Fruit fly (Drosophila melanogaster) whole organism, embryonic: ENCODE measurements around the gene Tet.
A peak's percentile ranks its signal among the peaks of the same experiment; 100 is the strongest.

Experiments
- Asciz ChIP-seq: fragments of 200-800 bp; sonication (Bioruptor generic); optimal IDR thresholded peaks from 2 replicates; lab custom pipeline; 2017; ENCODE audit warnings: missing biosample characterization, mild to moderate bottlenecking, missing genetic modification characterization, missing genetic modification reagents
- Bdp1 ChIP-seq: fragments of 200-800 bp; sonication (Bioruptor generic); optimal IDR thresholded peaks from 3 replicates; lab custom pipeline; 2016; ENCODE audit warnings: missing biosample characterization, missing genetic modification characterization
- Bgb ChIP-seq: fragments of 200-800 bp; sonication (Bioruptor generic); IDR thresholded peaks from 2 replicates; pipeline ENCODE4 v1.3.6; 2022; ENCODE audit warnings: missing biosample characterization, missing genetic modification characterization; ENCODE audit not compliant: partially characterized antibody
- CG10209 ChIP-seq: fragments of 200-800 bp; sonication (Bioruptor generic); optimal IDR thresholded peaks from 3 replicates; lab custom pipeline; 2017; ENCODE audit warnings: missing biosample characterization, mild to moderate bottlenecking, missing genetic modification characterization, missing genetic modification reagents
- CG10431 ChIP-seq: fragments of 200-800 bp; sonication (Bioruptor generic); optimal IDR thresholded peaks from 3 replicates; lab custom pipeline; 2018; ENCODE audit warnings: missing biosample characterization, mild to moderate bottlenecking, missing genetic modification characterization
- CG12299 ChIP-seq: fragments of 200-800 bp; sonication (Bioruptor generic); optimal IDR thresholded peaks from 2 replicates; lab custom pipeline; 2018; ENCODE audit warnings: missing biosample characterization, mild to moderate bottlenecking, missing genetic modification characterization
- CG13123 ChIP-seq: fragments of 200-800 bp; sonication (Bioruptor generic); optimal IDR thresholded peaks from 2 replicates; lab custom pipeline; 2016; ENCODE audit warnings: missing biosample characterization, missing genetic modification characterization
- CG15479 ChIP-seq: fragments of 200-800 bp; sonication (Bioruptor generic); optimal IDR thresholded peaks from 3 replicates; lab custom pipeline; 2019; ENCODE audit warnings: missing biosample characterization, mild to moderate bottlenecking, missing genetic modification characterization, moderate library complexity
- CG17568 ChIP-seq: fragments of 200-800 bp; sonication (Bioruptor generic); optimal IDR thresholded peaks from 2 replicates; lab custom pipeline; 2018; ENCODE audit warnings: missing biosample characterization, mild to moderate bottlenecking, missing genetic modification characterization, moderate library complexity
- CG18619 ChIP-seq: fragments of 200-800 bp; sonication (Bioruptor generic); optimal IDR thresholded peaks from 3 replicates; lab custom pipeline; 2017; ENCODE audit warnings: missing biosample characterization, mild to moderate bottlenecking, missing genetic modification characterization
- CG2875 ChIP-seq: fragments of 200-800 bp; sonication (Bioruptor generic); optimal IDR thresholded peaks from 2 replicates; lab custom pipeline; 2017; ENCODE audit warnings: missing biosample characterization, mild to moderate bottlenecking, missing genetic modification characterization, missing genetic modification reagents
- CG31224 ChIP-seq: fragments of 200-800 bp; sonication (Bioruptor generic); IDR thresholded peaks from 2 replicates; pipeline ENCODE4 v1.3.6; 2022; ENCODE audit warnings: missing biosample characterization, missing genetic modification characterization
- CG9797 ChIP-seq: fragments of 200-800 bp; sonication (Bioruptor generic); optimal IDR thresholded peaks from 3 replicates; lab custom pipeline; 2018; ENCODE audit warnings: missing biosample characterization, mild to moderate bottlenecking, missing genetic modification characterization
- Dbx ChIP-seq: fragments of 200-800 bp; sonication (Bioruptor generic); IDR thresholded peaks from 3 replicates; pipeline ENCODE4 v1.3.6; 2022; ENCODE audit warnings: missing biosample characterization, missing genetic modification characterization
- Deaf1 ChIP-seq: fragments of 200-800 bp; optimal IDR thresholded peaks from 3 replicates; lab custom pipeline; 2019; ENCODE audit warnings: missing biosample characterization, mild to moderate bottlenecking, missing genetic modification characterization, moderate library complexity
- Doc3 ChIP-seq: fragments of 200-800 bp; sonication (Bioruptor generic); IDR thresholded peaks from 3 replicates; pipeline ENCODE4 v1.3.6; 2022; ENCODE audit warnings: missing biosample characterization, missing genetic modification characterization; ENCODE audit not compliant: partially characterized antibody
- ERR ChIP-seq: fragments of 200-800 bp; sonication (Bioruptor generic); optimal IDR thresholded peaks from 2 replicates; lab custom pipeline; 2016; ENCODE audit warnings: missing biosample characterization, missing genetic modification characterization
- Eip74EF ChIP-seq, 2 experiments: fragments of 200-800 bp in 1 of 2; fragments of >200 bp in 1 of 2; sonication (Bioruptor generic) in 1 of 2; optimal IDR thresholded peaks; 2 replicates each; lab custom pipeline; 2017 to 2019; ENCODE audit warnings: missing biosample characterization in 2 of 2, missing genetic modification characterization in 2 of 2, mild to moderate bottlenecking in 1 of 2, moderate library complexity in 1 of 2
- MTF-1 ChIP-seq: fragments of 200-800 bp; sonication (Bioruptor generic); optimal IDR thresholded peaks from 2 replicates; lab custom pipeline; 2018; ENCODE audit warnings: missing biosample characterization, mild to moderate bottlenecking, missing genetic modification characterization, borderline replicate concordance
- Mes4 ChIP-seq: fragments of 200-800 bp; sonication (Bioruptor generic); optimal IDR thresholded peaks from 2 replicates; lab custom pipeline; 2016; ENCODE audit warnings: missing biosample characterization, missing genetic modification characterization
- PHDP ChIP-seq: fragments of 200-800 bp; sonication (Bioruptor generic); optimal IDR thresholded peaks from 3 replicates; lab custom pipeline; 2018; ENCODE audit warnings: missing biosample characterization, mild to moderate bottlenecking, missing genetic modification characterization, moderate library complexity
- Side ChIP-seq: fragments of 200-800 bp; sonication (Bioruptor generic); optimal IDR thresholded peaks from 2 replicates; lab custom pipeline; 2016; ENCODE audit warnings: missing biosample characterization, missing genetic modification characterization
- Spps ChIP-seq: fragments of 200-800 bp; sonication (Bioruptor generic); optimal IDR thresholded peaks from 2 replicates; lab custom pipeline; 2018; ENCODE audit warnings: missing biosample characterization, mild to moderate bottlenecking, missing genetic modification characterization
- ac ChIP-seq: fragments of 200-800 bp; sonication (Bioruptor generic); optimal IDR thresholded peaks from 3 replicates; lab custom pipeline; 2017; ENCODE audit warnings: missing biosample characterization, mild to moderate bottlenecking, missing genetic modification characterization
- az2 ChIP-seq: fragments of 200-800 bp; sonication (Bioruptor generic); optimal IDR thresholded peaks from 3 replicates; lab custom pipeline; 2016; ENCODE audit warnings: missing biosample characterization, missing genetic modification characterization
- cad ChIP-seq: fragments of >200 bp; optimal IDR thresholded peaks from 2 replicates; lab custom pipeline; 2017; ENCODE audit warnings: missing biosample characterization, missing genetic modification characterization
- caup ChIP-seq: fragments of 200-800 bp; sonication (Bioruptor generic); optimal IDR thresholded peaks from 3 replicates; lab custom pipeline; 2017; ENCODE audit warnings: missing biosample characterization, mild to moderate bottlenecking, missing genetic modification characterization, moderate library complexity; ENCODE audit not compliant: severe bottlenecking
- crc ChIP-seq: fragments of 200-800 bp; sonication (Bioruptor generic); optimal IDR thresholded peaks from 2 replicates; lab custom pipeline; 2016; ENCODE audit warnings: missing biosample characterization, missing genetic modification characterization
- eyg ChIP-seq: fragments of 200-800 bp; sonication (Bioruptor generic); optimal IDR thresholded peaks from 3 replicates; lab custom pipeline; 2016; ENCODE audit warnings: missing biosample characterization, missing genetic modification characterization
- fd102C ChIP-seq: fragments of 200-800 bp; sonication (Bioruptor generic); optimal IDR thresholded peaks from 2 replicates; lab custom pipeline; 2018; ENCODE audit warnings: missing biosample characterization, mild to moderate bottlenecking, missing genetic modification characterization, moderate library complexity
- ftz-f1 ChIP-seq: fragments of 200-800 bp; sonication (Bioruptor generic); optimal IDR thresholded peaks from 2 replicates; lab custom pipeline; 2016; ENCODE audit warnings: missing biosample characterization, missing genetic modification characterization
- gfzf ChIP-seq: fragments of 200-800 bp; sonication (Bioruptor generic); optimal IDR thresholded peaks from 2 replicates; lab custom pipeline; 2016; ENCODE audit warnings: missing biosample characterization, mild to moderate bottlenecking, missing genetic modification characterization, moderate library complexity
- jigr1 ChIP-seq: fragments of 200-800 bp; sonication (Bioruptor generic); IDR thresholded peaks from 3 replicates; pipeline ENCODE4 v1.3.6; 2022; ENCODE audit warnings: missing biosample characterization, missing genetic modification characterization
- kay ChIP-seq: fragments of 200-800 bp; sonication (Bioruptor generic); optimal IDR thresholded peaks from 2 replicates; lab custom pipeline; 2016; ENCODE audit warnings: missing biosample characterization, missing genetic modification characterization
- lbe ChIP-seq: fragments of 200-800 bp; sonication (Bioruptor generic); optimal IDR thresholded peaks from 2 replicates; lab custom pipeline; 2016; ENCODE audit warnings: missing biosample characterization, mild to moderate bottlenecking, missing genetic modification characterization
- lilli ChIP-seq: fragments of 200-800 bp; sonication (Bioruptor generic); optimal IDR thresholded peaks from 3 replicates; lab custom pipeline; 2016; ENCODE audit warnings: missing biosample characterization, missing genetic modification characterization
- mirr ChIP-seq: fragments of 200-800 bp; sonication (Bioruptor generic); optimal IDR thresholded peaks from 3 replicates; lab custom pipeline; 2018; ENCODE audit warnings: missing biosample characterization, mild to moderate bottlenecking, missing genetic modification characterization
- onecut ChIP-seq: fragments of 200-800 bp; sonication (Bioruptor generic); IDR thresholded peaks from 2 replicates; pipeline ENCODE4 v1.3.6; 2022; ENCODE audit warnings: missing biosample characterization, missing genetic modification characterization
- pros ChIP-seq: fragments of 200-800 bp; sonication (Bioruptor generic); optimal IDR thresholded peaks from 3 replicates; lab custom pipeline; 2019; ENCODE audit warnings: missing biosample characterization, mild to moderate bottlenecking, missing genetic modification characterization, moderate library complexity
- ranshi ChIP-seq: fragments of 200-800 bp; sonication (Bioruptor generic); IDR thresholded peaks from 2 replicates; pipeline ENCODE4 v1.3.6; 2022; ENCODE audit warnings: missing biosample characterization, missing genetic modification characterization
- repo ChIP-seq: fragments of 200-800 bp; sonication (Bioruptor generic); optimal IDR thresholded peaks from 2 replicates; lab custom pipeline; 2016; ENCODE audit warnings: missing biosample characterization, missing genetic modification characterization
- seq ChIP-seq: fragments of 200-800 bp; sonication (Bioruptor generic); IDR thresholded peaks from 2 replicates; pipeline ENCODE4 v1.3.6; 2022; ENCODE audit warnings: missing biosample characterization, missing genetic modification characterization
- slou ChIP-seq: fragments of 200-800 bp; sonication (Bioruptor generic); optimal IDR thresholded peaks from 3 replicates; lab custom pipeline; 2016; ENCODE audit warnings: missing biosample characterization, missing genetic modification characterization
- sob ChIP-seq: fragments of 200-800 bp; sonication (Bioruptor generic); IDR thresholded peaks from 2 replicates; pipeline ENCODE4 v1.3.6; 2022; ENCODE audit warnings: missing biosample characterization, missing genetic modification characterization
- stc ChIP-seq: fragments of 200-800 bp; sonication (Bioruptor generic); IDR thresholded peaks from 2 replicates; pipeline ENCODE4 v1.3.6; 2022; ENCODE audit warnings: missing biosample characterization, missing genetic modification characterization
- sug ChIP-seq: fragments of 200-800 bp; optimal IDR thresholded peaks from 2 replicates; lab custom pipeline; 2019; ENCODE audit warnings: missing biosample characterization, mild to moderate bottlenecking, missing genetic modification characterization, moderate library complexity
- tll ChIP-seq, 2 experiments: fragments of 200-800 bp in 1 of 2; fragments of >200 bp in 1 of 2; sonication (Bioruptor generic) in 1 of 2; optimal IDR thresholded peaks; 2 replicates each; lab custom pipeline; 2017 to 2019; ENCODE audit warnings: missing biosample characterization in 2 of 2, missing genetic modification characterization in 2 of 2, mild to moderate bottlenecking in 1 of 2, moderate library complexity in 1 of 2
- tup ChIP-seq: fragments of 200-800 bp; sonication (Bioruptor generic); optimal IDR thresholded peaks from 2 replicates; lab custom pipeline; 2016; ENCODE audit warnings: missing biosample characterization, mild to moderate bottlenecking, missing genetic modification characterization, moderate library complexity
- twi ChIP-seq: fragments of 200-800 bp; optimal IDR thresholded peaks from 2 replicates; lab custom pipeline; 2019; ENCODE audit warnings: missing biosample characterization, mild to moderate bottlenecking, missing genetic modification characterization, moderate library complexity
- vvl ChIP-seq: fragments of 200-800 bp; sonication (Bioruptor generic); IDR thresholded peaks from 2 replicates; pipeline ENCODE4 v1.3.6; 2022; ENCODE audit warnings: missing biosample characterization, missing genetic modification characterization
- zfh2 ChIP-seq: fragments of 200-800 bp; sonication (Bioruptor generic); optimal IDR thresholded peaks from 2 replicates; lab custom pipeline; 2016; ENCODE audit warnings: missing biosample characterization, missing genetic modification characterization

Tet gene

DNA sequence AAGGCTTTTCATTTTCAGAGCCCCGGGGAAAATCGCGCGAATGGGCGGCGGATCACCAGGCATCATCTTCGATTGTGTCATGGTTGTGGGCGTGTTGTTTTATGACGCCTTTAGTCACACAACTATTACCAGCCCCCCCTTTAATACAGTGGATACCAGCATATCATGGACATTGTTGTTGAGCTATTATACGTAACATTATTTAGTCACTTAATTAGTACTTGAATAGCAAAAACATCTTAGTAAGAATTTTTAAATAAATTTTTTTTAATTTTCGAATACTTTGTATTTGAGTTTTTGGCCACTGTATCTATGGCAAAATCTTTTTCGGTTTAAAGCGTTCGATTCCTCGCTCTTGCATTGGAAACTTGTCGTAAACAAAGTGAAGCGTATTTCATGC lies 115.2 kb downstream of the Tet start (continued):
- TF ChIP-seq caup (GFP tag; lab: Kevin White, UChicago), result no peak
- no peak for TF ChIP-seq Mes4 (GFP tag; lab: Kevin White, UChicago)
- TF ChIP-seq Doc3 (GFP tag; lab: Robert Waterston, UW), result no peak
- TF ChIP-seq stc (GFP tag; lab: Robert Waterston, UW), result peak; percentile 44; the same call in 1 of the 2 replicates
- TF ChIP-seq Eip74EF (GFP tag; optimal IDR thresholded peaks at IDR 0.05; lab: Kevin White, UChicago), result no peak
- TF ChIP-seq CG10431, result no peak
- TF ChIP-seq mirr (GFP tag; lab: Kevin White, UChicago), result no peak
- no peak for TF ChIP-seq fd102C (GFP tag; lab: Kevin White, UChicago)
- no peak for TF ChIP-seq ac (GFP tag; lab: Kevin White, UChicago)
- no peak for TF ChIP-seq sug
- TF ChIP-seq CG18619 (GFP tag; lab: Kevin White, UChicago), result no peak
- TF ChIP-seq az2 (GFP tag; lab: Kevin White, UChicago), result no peak
- TF ChIP-seq Spps (tag; lab: Kevin White, UChicago), result no peak
- no peak for TF ChIP-seq eyg
- TF ChIP-seq PHDP, result no peak
- no peak for TF ChIP-seq CG13123 (GFP tag; lab: Kevin White, UChicago)
- TF ChIP-seq Asciz (GFP tag; lab: Kevin White, UChicago), result no peak
- no peak for TF ChIP-seq crc
- TF ChIP-seq vvl (GFP tag; lab: Robert Waterston, UW), result peak; percentile 63
- no peak for TF ChIP-seq slou (GFP tag; lab: Kevin White, UChicago)
- no peak for TF ChIP-seq Side (GFP tag; lab: Kevin White, UChicago)
- TF ChIP-seq CG31224, result peak; percentile 43; the same call in 1 of the 2 replicates
- no peak for TF ChIP-seq CG10209 (GFP tag; lab: Kevin White, UChicago)
- 0 out of 2 replicates have a peak, but pooled peaks have one; percentile 28 for TF ChIP-seq ranshi
- TF ChIP-seq Dbx (GFP tag; lab: Robert Waterston, UW), result no peak
- no peak for TF ChIP-seq lbe (GFP tag; lab: Kevin White, UChicago)
- TF ChIP-seq Bgb (GFP tag; lab: Robert Waterston, UW), result no peak
- TF ChIP-seq onecut (GFP tag; lab: Robert Waterston, UW), result no peak
- TF ChIP-seq MTF-1 (GFP tag; lab: Kevin White, UChicago), result no peak
- no peak for TF ChIP-seq repo (GFP tag; lab: Kevin White, UChicago)
- TF ChIP-seq jigr1 (GFP tag; lab: Robert Waterston, UW), result no peak
- no peak for TF ChIP-seq lilli (GFP tag; lab: Kevin White, UChicago)
- no peak for TF ChIP-seq tup (GFP tag; lab: Kevin White, UChicago)
- TF ChIP-seq ERR, result no peak
- TF ChIP-seq CG15479 (GFP tag; lab: Kevin White, UChicago), result no peak
- no peak for TF ChIP-seq CG9797 (GFP tag; lab: Kevin White, UChicago)
- TF ChIP-seq CG12299, result no peak
- TF ChIP-seq Deaf1 (tag; lab: Kevin White, UChicago), result no peak
- TF ChIP-seq pros (GFP tag; lab: Kevin White, UChicago), result no peak
- no peak for TF ChIP-seq tll (GFP tag; optimal IDR thresholded peaks at IDR 0.05; lab: Kevin White, UChicago)
- no peak for TF ChIP-seq kay (GFP tag; lab: Kevin White, UChicago)
- no peak for TF ChIP-seq CG2875 (GFP tag; lab: Kevin White, UChicago)
- TF ChIP-seq sob (GFP tag; lab: Robert Waterston, UW), result peak; percentile 31; the same call in 1 of the 2 replicates
- TF ChIP-seq Bdp1 (GFP tag; lab: Kevin White, UChicago), result no peak
- TF ChIP-seq gfzf (GFP tag; lab: Kevin White, UChicago), result no peak
- no peak for TF ChIP-seq zfh2 (GFP tag; lab: Kevin White, UChicago)
- no peak for TF ChIP-seq cad (GFP tag; lab: Kevin White, UChicago)
- no peak for TF ChIP-seq CG17568 (GFP tag; lab: Kevin White, UChicago)
- no peak for TF ChIP-seq ftz-f1 (GFP tag; lab: Kevin White, UChicago)
- peak; percentile 52 for TF ChIP-seq seq (GFP tag; lab: Robert Waterston, UW)
- no peak for TF ChIP-seq twi (tag; lab: Kevin White, UChicago)
